Worm (Caenorhabditis elegans): ENCODE measurements around the gene sym-2.

DNA sequence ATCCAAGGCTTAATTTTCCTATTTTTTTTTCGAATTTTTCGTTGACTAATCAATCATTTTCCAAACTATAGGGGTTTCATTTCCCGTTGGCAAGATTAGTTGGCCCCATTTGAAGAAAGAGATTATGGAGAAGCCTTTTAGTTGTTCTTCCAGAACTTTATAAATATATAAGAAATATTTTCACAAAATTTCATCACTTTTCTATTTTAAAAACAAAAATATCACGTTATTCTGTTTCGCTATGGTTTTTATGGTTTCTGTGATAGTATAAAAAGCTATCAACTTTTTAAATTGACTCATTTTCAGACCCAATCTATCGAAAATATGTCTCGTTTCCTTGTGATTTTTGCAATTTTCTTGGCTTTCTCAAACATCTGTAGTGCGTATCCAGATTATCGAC lies 52.4 kb downstream of the sym-2 start, which contains the start of gene nlp-78:
- TF ChIP-seq lin-15B (tag; optimal IDR thresholded peaks at IDR 0.05) (no peak), lin-39 (tag; optimal IDR thresholded peaks at IDR 0.05) (no peak), zag-1 (tag; optimal IDR thresholded peaks at IDR 0.05) (no peak), ztf-11 (tag; optimal IDR thresholded peaks at IDR 0.05) (no peak), nhr-11 (tag; optimal IDR thresholded peaks at IDR 0.05) (no peak), nfya-1 (tag; optimal IDR thresholded peaks at IDR 0.05; ENCODE audit: insufficient read depth) (no peak), pqm-1 (tag; optimal IDR thresholded peaks at IDR 0.05) (no peak), hmg-11 (tag; optimal IDR thresholded peaks at IDR 0.05) (no peak), nhr-237 (tag; optimal IDR thresholded peaks at IDR 0.05) (no peak), ama-1 (optimal IDR thresholded peaks at IDR 0.05) (no peak)
